Worm (Caenorhabditis elegans): Measurements from ENCODE around the gene F23H11.4.

The F23H11.4 gene

ce11 chrIII:943426-943927 lies 36.1 kb upstream of the F23H11.4 start, which contains the start of gene fbxa-59:
TSS of gene fbxa-59 (minus strand) at chrIII:943476.
- peak; percentile 56 for TF ChIP-seq fos-1 (tag; optimal IDR thresholded peaks at IDR 0.05)
- TF ChIP-seq lsy-2 (tag; optimal IDR thresholded peaks at IDR 0.05), result no peak

DNA sequence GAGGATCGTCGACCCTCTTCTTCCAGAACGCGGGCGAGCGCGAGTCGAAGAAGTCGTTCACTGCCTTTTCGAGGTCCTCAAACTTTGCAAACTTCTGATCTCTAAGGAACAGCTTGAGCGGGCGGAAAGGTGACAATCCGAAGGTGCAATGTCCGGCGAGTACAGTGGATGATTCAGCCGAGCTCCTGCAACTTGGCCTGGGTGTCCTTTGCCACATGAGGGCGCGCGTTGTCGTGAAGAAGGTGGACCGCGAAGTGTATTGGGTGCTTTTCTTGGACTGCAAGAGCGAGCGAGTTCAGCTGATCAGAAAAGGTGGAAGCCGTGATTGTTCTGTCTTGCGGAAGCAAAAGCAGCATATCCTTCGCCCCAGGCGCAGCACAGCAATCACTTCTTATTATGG lies 34.6 kb upstream of the F23H11.4 start:
- no peak for TF ChIP-seq elt-1 (tag; optimal IDR thresholded peaks at IDR 0.05)
- no peak for TF ChIP-seq nhr-6 (tag; optimal IDR thresholded peaks at IDR 0.05)
- no peak for TF ChIP-seq Y55F3AM.14 (GFP tag; optimal IDR thresholded peaks at IDR 0.05)
- no peak for TF ChIP-seq lin-13 (GFP tag; optimal IDR thresholded peaks at IDR 0.05)
- no peak for TF ChIP-seq sma-9 (GFP tag; optimal IDR thresholded peaks at IDR 0.05)
- TF ChIP-seq sma-9 (tag; optimal IDR thresholded peaks at IDR 0.05), result no peak
- no peak for TF ChIP-seq C34F6.9 (tag; optimal IDR thresholded peaks at IDR 0.05)
- no peak for TF ChIP-seq F13H6.1 (tag; optimal IDR thresholded peaks at IDR 0.05)
- no peak for TF ChIP-seq alr-1 (tag; optimal IDR thresholded peaks at IDR 0.05)
- TF ChIP-seq skn-1 (tag; optimal IDR thresholded peaks at IDR 0.05), result no peak
- TF ChIP-seq gmeb-1 (tag; optimal IDR thresholded peaks at IDR 0.05), result no peak
- no peak for TF ChIP-seq nhr-11 (tag; optimal IDR thresholded peaks at IDR 0.05)
- TF ChIP-seq ztf-4 (tag; optimal IDR thresholded peaks at IDR 0.05), result no peak
- TF ChIP-seq aly-2 (tag; optimal IDR thresholded peaks at IDR 0.05), result no peak
- no peak for TF ChIP-seq nhr-10 (tag; optimal IDR thresholded peaks at IDR 0.05)
- no peak for TF ChIP-seq nhr-129 (tag; optimal IDR thresholded peaks at IDR 0.05)
- TF ChIP-seq egl-27 (tag; optimal IDR thresholded peaks at IDR 0.05), result no peak
- no peak for TF ChIP-seq ama-1 (optimal IDR thresholded peaks at IDR 0.05)
- TF ChIP-seq ceh-16 (tag; optimal IDR thresholded peaks at IDR 0.05), result no peak
- no peak for TF ChIP-seq nhr-12 (tag; optimal IDR thresholded peaks at IDR 0.05)

ce11 chrIII:938569-938968 lies 31.2 kb upstream of the F23H11.4 start, which contains the start of gene fbxa-22:
TSS of gene fbxa-22 (plus strand) at chrIII:938869.
- TF ChIP-seq ceh-16 (tag; optimal IDR thresholded peaks at IDR 0.05), result no peak
- TF ChIP-seq ztf-1 (GFP tag; conservative IDR thresholded peaks at IDR 0.05), result no peak
- TF ChIP-seq sma-3 (GFP tag; optimal IDR thresholded peaks at IDR 0.05), result no peak
- no peak for TF ChIP-seq lsy-2 (tag; optimal IDR thresholded peaks at IDR 0.05)
- TF ChIP-seq nhr-77 (tag; optimal IDR thresholded peaks at IDR 0.05), result no peak
- TF ChIP-seq nhr-129 (tag; optimal IDR thresholded peaks at IDR 0.05), result no peak
- no peak for TF ChIP-seq sem-4 (tag; optimal IDR thresholded peaks at IDR 0.05)
- TF ChIP-seq ama-1 (optimal IDR thresholded peaks at IDR 0.05), result no peak
- no peak for TF ChIP-seq lin-39 (tag; optimal IDR thresholded peaks at IDR 0.05)

DNA sequence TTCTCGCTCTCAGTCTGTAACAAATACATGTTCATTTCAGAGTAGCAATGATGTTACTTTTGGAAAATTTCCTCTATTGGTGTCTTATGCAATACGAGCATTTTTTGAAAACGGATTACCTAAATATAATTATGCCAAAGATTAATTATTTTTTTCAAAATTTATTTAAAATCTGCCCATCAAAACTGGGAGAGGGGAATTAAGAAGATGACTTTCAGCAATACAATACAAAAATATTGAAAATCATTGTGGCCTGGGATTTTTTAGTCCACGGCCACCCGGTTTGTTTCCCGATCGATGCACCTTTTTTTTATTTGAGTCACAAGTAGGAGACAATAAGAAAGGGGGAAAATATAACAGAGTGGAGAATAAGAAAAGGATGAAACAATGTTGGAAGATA lies 30.6 kb upstream of the F23H11.4 start, which contains the start of gene fbxa-56:
Gene fbxa-56 (minus strand): TSS at position 101 of the 400 bp plus-strand sequence.
- TF ChIP-seq nhr-237 (tag; optimal IDR thresholded peaks at IDR 0.05) (no peak), lin-13 (GFP tag; optimal IDR thresholded peaks at IDR 0.05) (no peak), nhr-23 (tag; optimal IDR thresholded peaks at IDR 0.05) (no peak), nhr-25 (tag; optimal IDR thresholded peaks at IDR 0.05) (no peak), sem-4 (tag; optimal IDR thresholded peaks at IDR 0.05) (no peak), elt-1 (tag; optimal IDR thresholded peaks at IDR 0.05) (no peak), unc-62 (GFP tag; optimal IDR thresholded peaks at IDR 0.05) (no peak), sma-3 (GFP tag; optimal IDR thresholded peaks at IDR 0.05) (no peak), elt-3 (tag; optimal IDR thresholded peaks at IDR 0.05) (no peak), skn-1 (tag; optimal IDR thresholded peaks at IDR 0.05) (no peak), blmp-1 (tag; optimal IDR thresholded peaks at IDR 0.05; ENCODE audit: insufficient read depth) (no peak), dmd-4 (tag; optimal IDR thresholded peaks at IDR 0.05) (no peak), C34F6.9 (tag; optimal IDR thresholded peaks at IDR 0.05) (no peak), mdl-1 (tag; optimal IDR thresholded peaks at IDR 0.05) (no peak), nhr-10 (tag; optimal IDR thresholded peaks at IDR 0.05) (no peak), sma-9 (GFP tag; optimal IDR thresholded peaks at IDR 0.05) (no peak), sma-9 (tag; optimal IDR thresholded peaks at IDR 0.05) (no peak)

- TF ChIP-seq elt-1 (tag; optimal IDR thresholded peaks at IDR 0.05) (no peak), fos-1 (tag; optimal IDR thresholded peaks at IDR 0.05) (peak; percentile 68)
These were observed 28.7 kb upstream of the F23H11.4 start, which contains the start of gene fbxa-55 for ce11 chrIII:936037-936507. TSS of gene fbxa-55 (minus strand) at chrIII:936087.

Measured in whole organism, L2 larva.